In genomic region chr3R:10083077-10083476, dm6 we compare ENCODE assay signal across 1 fruit fly cellular context.
TF ChIP-seq lines count a peak whose summit lies in the region.

No protein-coding gene starts in this region.

TF ChIP-seq in whole organism, adult, 20 proteins besides CTCF, POLR2A, EP300 and RAD21 (continued from another document):
- peak; percentile 14 for TF ChIP-seq CG12768 (GFP tag; optimal IDR thresholded peaks at IDR 0.05; lab: Kevin White, UChicago)
